Worm (Caenorhabditis elegans) whole organism, L4 larva: ENCODE data around the gene sdc-1.
"Not testable (repeated sequence)": the region's sequence is repeated elsewhere in the genome, so short reads cannot be mapped to it uniquely, and the experiment has no call there.

ENCODE experiments used
- fos-1 ChIP-seq: fragments of 150-350 bp; optimal IDR thresholded peaks from 2 replicates; lab custom pipeline; 2014; ENCODE audit warnings: missing biosample characterization, missing genetic modification characterization
- nhr-11 ChIP-seq: fragments of 150-350 bp; optimal IDR thresholded peaks from 2 replicates; lab custom pipeline; 2014; ENCODE audit warnings: missing biosample characterization, missing genetic modification characterization
- nhr-41 ChIP-seq: fragments of 200-800 bp; sonication (Bioruptor generic); IDR thresholded peaks from 2 replicates; pipeline ENCODE4 v1.3.6; 2022; ENCODE audit warnings: missing genetic modification reagents, missing genetic modification characterization, missing compliant biosample characterization

- not testable (repeated sequence) for TF ChIP-seq fos-1 (tag; lab: Kevin White, UChicago); nhr-11 (tag; lab: Kevin White, UChicago); nhr-41 (GFP tag; lab: Robert Waterston, UW)
Measured at ce11 chrX:16284180-16284579, 8.6 kb downstream of the sdc-1 start.
